Fruit fly (Drosophila melanogaster) whole organism, embryonic: ENCODE measurements around the gene ppk11.

Source experiments
- Adf1 ChIP-seq: fragments of 200-800 bp; sonication (Bioruptor generic); IDR thresholded peaks from 2 replicates; pipeline ENCODE4 v1.3.6; 2022; ENCODE audit warnings: missing biosample characterization, missing genetic modification characterization
- Atf-2 ChIP-seq: fragments of 200-800 bp; sonication (Bioruptor generic); optimal IDR thresholded peaks from 2 replicates; lab custom pipeline; 2016; ENCODE audit warnings: missing biosample characterization, missing genetic modification characterization
- CG11093 ChIP-seq: fragments of 200-800 bp; sonication (Bioruptor generic); IDR thresholded peaks from 3 replicates; pipeline ENCODE4 v1.3.6; 2022; ENCODE audit warnings: missing biosample characterization, missing genetic modification characterization
- CG12071 ChIP-seq: fragments of 200-800 bp; sonication (Bioruptor generic); optimal IDR thresholded peaks from 3 replicates; lab custom pipeline; 2018; ENCODE audit warnings: missing biosample characterization, mild to moderate bottlenecking, missing genetic modification characterization
- CG15601 ChIP-seq: fragments of 200-800 bp; sonication (Bioruptor generic); optimal IDR thresholded peaks from 3 replicates; lab custom pipeline; 2019; ENCODE audit warnings: missing biosample characterization, mild to moderate bottlenecking, missing genetic modification characterization, moderate library complexity
- CG16779 ChIP-seq: fragments of 200-800 bp; sonication (Bioruptor generic); IDR thresholded peaks from 2 replicates; pipeline ENCODE4 v1.3.6; 2022; ENCODE audit warnings: missing biosample characterization, missing genetic modification characterization
- CG1832 ChIP-seq: fragments of 200-800 bp; sonication (Bioruptor generic); optimal IDR thresholded peaks from 2 replicates; lab custom pipeline; 2017; ENCODE audit warnings: missing biosample characterization, mild to moderate bottlenecking, missing genetic modification characterization, inconsistent platforms
- CG34376 ChIP-seq: fragments of 200-800 bp; sonication (Bioruptor generic); optimal IDR thresholded peaks from 2 replicates; lab custom pipeline; 2018; ENCODE audit warnings: missing biosample characterization, mild to moderate bottlenecking, missing genetic modification characterization
- CG34422 ChIP-seq: fragments of 200-800 bp; sonication (Bioruptor generic); IDR thresholded peaks from 3 replicates; pipeline ENCODE4 v1.3.6; 2022; ENCODE audit warnings: missing biosample characterization, missing genetic modification characterization
- CG4404 ChIP-seq: fragments of 200-800 bp; sonication (Bioruptor generic); IDR thresholded peaks from 2 replicates; pipeline ENCODE4 v1.3.6; 2022; ENCODE audit warnings: missing biosample characterization, missing genetic modification characterization
- CG6175 ChIP-seq: fragments of 200-800 bp; sonication (Bioruptor generic); IDR thresholded peaks from 3 replicates; pipeline ENCODE4 v1.3.6; 2022; ENCODE audit warnings: missing biosample characterization, missing genetic modification characterization
- CG6813 ChIP-seq: fragments of 200-800 bp; sonication (Bioruptor generic); optimal IDR thresholded peaks from 2 replicates; lab custom pipeline; 2017; ENCODE audit warnings: missing biosample characterization, missing genetic modification characterization, mild to moderate bottlenecking, moderate library complexity, missing genetic modification reagents
- CG7556 ChIP-seq: fragments of 200-800 bp; sonication (Bioruptor generic); optimal IDR thresholded peaks from 2 replicates; lab custom pipeline; 2017; ENCODE audit warnings: missing biosample characterization, mild to moderate bottlenecking, missing genetic modification characterization
- CG7839 ChIP-seq: fragments of 200-800 bp; sonication (Bioruptor generic); optimal IDR thresholded peaks from 3 replicates; lab custom pipeline; 2018; ENCODE audit warnings: missing biosample characterization, mild to moderate bottlenecking, missing genetic modification characterization, moderate library complexity
- CG8944 ChIP-seq: fragments of 200-800 bp; sonication (Bioruptor generic); optimal IDR thresholded peaks from 3 replicates; lab custom pipeline; 2016; ENCODE audit warnings: missing biosample characterization, missing genetic modification characterization
- D ChIP-seq, 2 experiments: fragments of 200-800 bp in 1 of 2; fragments of >200 bp in 1 of 2; sonication (Bioruptor generic) in 1 of 2; optimal IDR thresholded peaks; 2 replicates in 1 of 2; 3 replicates in 1 of 2; lab custom pipeline; 2017; ENCODE audit warnings: mild to moderate bottlenecking in 1 of 2, missing biosample characterization in 1 of 2, missing genetic modification characterization in 1 of 2, missing genetic modification reagents in 1 of 2
- D19B ChIP-seq: fragments of 200-800 bp; sonication (Bioruptor generic); optimal IDR thresholded peaks from 2 replicates; lab custom pipeline; 2017; ENCODE audit warnings: missing biosample characterization, mild to moderate bottlenecking, missing genetic modification characterization
- Dad ChIP-seq: fragments of 200-800 bp; sonication (Bioruptor generic); optimal IDR thresholded peaks from 3 replicates; lab custom pipeline; 2016; ENCODE audit warnings: missing biosample characterization, missing genetic modification characterization
- Hand ChIP-seq: fragments of 200-800 bp; sonication (Bioruptor generic); optimal IDR thresholded peaks from 2 replicates; lab custom pipeline; 2017; ENCODE audit warnings: mild to moderate bottlenecking, missing biosample characterization, missing genetic modification reagents, missing genetic modification characterization
- Hmr ChIP-seq: fragments of 200-800 bp; sonication (Bioruptor generic); optimal IDR thresholded peaks from 3 replicates; lab custom pipeline; 2017; ENCODE audit warnings: mild to moderate bottlenecking, missing biosample characterization, missing genetic modification reagents, missing genetic modification characterization
- Hr51 ChIP-seq, 2 experiments: fragments of 200-800 bp; sonication (Bioruptor generic); optimal IDR thresholded peaks; 2 replicates in 1 of 2; 3 replicates in 1 of 2; lab custom pipeline; 2016 to 2018; ENCODE audit warnings: missing biosample characterization in 2 of 2, missing genetic modification characterization in 2 of 2, mild to moderate bottlenecking in 1 of 2, moderate library complexity in 1 of 2
- Kr ChIP-seq: fragments of 200-800 bp; sonication (Bioruptor generic); optimal IDR thresholded peaks from 2 replicates; lab custom pipeline; 2017; ENCODE audit warnings: missing biosample characterization, mild to moderate bottlenecking, missing genetic modification characterization
- NC2β ChIP-seq: fragments of 200-800 bp; sonication (Bioruptor generic); optimal IDR thresholded peaks from 2 replicates; lab custom pipeline; 2016; ENCODE audit warnings: missing biosample characterization, missing genetic modification characterization
- Nf-YB ChIP-seq: fragments of 200-800 bp; sonication (Bioruptor generic); optimal IDR thresholded peaks from 3 replicates; lab custom pipeline; 2019; ENCODE audit warnings: missing biosample characterization, mild to moderate bottlenecking, missing genetic modification characterization, moderate library complexity
- Ssrp ChIP-seq: fragments of 200-800 bp; sonication (Bioruptor generic); optimal IDR thresholded peaks from 2 replicates; lab custom pipeline; 2018; ENCODE audit warnings: missing biosample characterization, mild to moderate bottlenecking, missing genetic modification characterization, moderate library complexity
- Xbp1 ChIP-seq: fragments of 200-800 bp; sonication (Bioruptor generic); optimal IDR thresholded peaks from 3 replicates; lab custom pipeline; 2016; ENCODE audit warnings: missing biosample characterization, mild to moderate bottlenecking, missing genetic modification characterization
- YL-1 ChIP-seq: fragments of 200-800 bp; sonication (Bioruptor generic); optimal IDR thresholded peaks from 3 replicates; lab custom pipeline; 2017; ENCODE audit warnings: missing biosample characterization, mild to moderate bottlenecking, missing genetic modification characterization
- ab ChIP-seq: fragments of 200-800 bp; sonication (Bioruptor generic); optimal IDR thresholded peaks from 2 replicates; lab custom pipeline; 2016; ENCODE audit warnings: missing biosample characterization, missing genetic modification characterization
- bsh ChIP-seq, 2 experiments: fragments of 200-800 bp; sonication (Bioruptor generic); optimal IDR thresholded peaks; 2 replicates each; lab custom pipeline; 2017 to 2018; ENCODE audit warnings: mild to moderate bottlenecking in 2 of 2, missing biosample characterization in 2 of 2, missing genetic modification characterization in 2 of 2, moderate library complexity in 1 of 2
- cad ChIP-seq: fragments of >200 bp; optimal IDR thresholded peaks from 2 replicates; lab custom pipeline; 2017; ENCODE audit warnings: missing biosample characterization, missing genetic modification characterization
- crol ChIP-seq: fragments of 200-800 bp; sonication (Bioruptor generic); IDR thresholded peaks from 2 replicates; pipeline ENCODE4 v1.3.6; 2022; ENCODE audit warnings: missing biosample characterization, missing genetic modification characterization
- cwo ChIP-seq: fragments of 200-800 bp; sonication (Bioruptor generic); optimal IDR thresholded peaks from 3 replicates; lab custom pipeline; 2017; ENCODE audit warnings: missing biosample characterization, missing genetic modification characterization, mild to moderate bottlenecking, moderate library complexity, missing genetic modification reagents
- ems ChIP-seq: fragments of 200-800 bp; sonication (Bioruptor generic); optimal IDR thresholded peaks from 3 replicates; lab custom pipeline; 2016; ENCODE audit warnings: missing biosample characterization, missing genetic modification characterization
- fu2 ChIP-seq: fragments of 200-800 bp; sonication (Bioruptor generic); optimal IDR thresholded peaks from 2 replicates; lab custom pipeline; 2016; ENCODE audit warnings: missing biosample characterization, missing genetic modification characterization
- gfzf ChIP-seq: fragments of 200-800 bp; sonication (Bioruptor generic); optimal IDR thresholded peaks from 2 replicates; lab custom pipeline; 2016; ENCODE audit warnings: missing biosample characterization, mild to moderate bottlenecking, missing genetic modification characterization, moderate library complexity
- her ChIP-seq: fragments of 200-800 bp; sonication (Bioruptor generic); optimal IDR thresholded peaks from 2 replicates; lab custom pipeline; 2016; ENCODE audit warnings: missing biosample characterization, missing genetic modification characterization
- jigr1 ChIP-seq: fragments of 200-800 bp; sonication (Bioruptor generic); IDR thresholded peaks from 3 replicates; pipeline ENCODE4 v1.3.6; 2022; ENCODE audit warnings: missing biosample characterization, missing genetic modification characterization
- maf-S ChIP-seq: fragments of 200-800 bp; sonication (Bioruptor generic); optimal IDR thresholded peaks from 2 replicates; lab custom pipeline; 2016; ENCODE audit warnings: missing biosample characterization, missing genetic modification characterization
- nom ChIP-seq: fragments of 200-800 bp; sonication (Bioruptor generic); optimal IDR thresholded peaks from 2 replicates; lab custom pipeline; 2017; ENCODE audit warnings: missing biosample characterization, missing genetic modification characterization, mild to moderate bottlenecking, moderate library complexity, missing genetic modification reagents
- otp ChIP-seq: fragments of 200-800 bp; sonication (Bioruptor generic); IDR thresholded peaks from 3 replicates; pipeline ENCODE4, ENCODE4 v1.3.6; 2022; ENCODE audit warnings: missing biosample characterization, missing genetic modification characterization
- pho ChIP-seq: fragments of 200-800 bp; sonication (Bioruptor generic); optimal IDR thresholded peaks from 2 replicates; lab custom pipeline; 2016; ENCODE audit warnings: missing biosample characterization, missing genetic modification characterization
- pnt ChIP-seq: fragments of 200-800 bp; sonication (Bioruptor generic); optimal IDR thresholded peaks from 3 replicates; lab custom pipeline; 2016; ENCODE audit warnings: missing biosample characterization, missing genetic modification characterization
- psq ChIP-seq: fragments of 200-800 bp; sonication (Bioruptor generic); optimal IDR thresholded peaks from 2 replicates; lab custom pipeline; 2017; ENCODE audit warnings: missing biosample characterization, missing genetic modification characterization
- schlank ChIP-seq: fragments of 200-800 bp; sonication (Bioruptor generic); optimal IDR thresholded peaks from 2 replicates; lab custom pipeline; 2018; ENCODE audit warnings: missing biosample characterization, mild to moderate bottlenecking, missing genetic modification characterization
- sd ChIP-seq: fragments of 200-800 bp; sonication (Bioruptor generic); optimal IDR thresholded peaks from 3 replicates; lab custom pipeline; 2018; ENCODE audit warnings: missing biosample characterization, mild to moderate bottlenecking, missing genetic modification characterization, moderate library complexity
- slp2 ChIP-seq: fragments of 200-800 bp; sonication (Bioruptor generic); optimal IDR thresholded peaks from 2 replicates; lab custom pipeline; 2016; ENCODE audit warnings: missing biosample characterization, missing genetic modification characterization
- tgo ChIP-seq: fragments of 200-800 bp; sonication (Bioruptor generic); IDR thresholded peaks from 3 replicates; pipeline ENCODE4 v1.3.6; 2022; ENCODE audit warnings: missing biosample characterization, missing genetic modification characterization
- usp ChIP-seq: fragments of >200 bp; optimal IDR thresholded peaks from 2 replicates; lab custom pipeline; 2017; ENCODE audit warnings: missing biosample characterization, missing genetic modification characterization
- vnd ChIP-seq: fragments of 200-800 bp; sonication (Bioruptor generic); IDR thresholded peaks from 3 replicates; pipeline ENCODE4 v1.3.6; 2022; ENCODE audit warnings: missing biosample characterization, missing genetic modification characterization; ENCODE audit not compliant: partially characterized antibody
- zf30C ChIP-seq: fragments of 200-800 bp; sonication (Bioruptor generic); optimal IDR thresholded peaks from 3 replicates; lab custom pipeline; 2018; ENCODE audit warnings: missing biosample characterization, mild to moderate bottlenecking, missing genetic modification characterization

Gene ppk11

DNA sequence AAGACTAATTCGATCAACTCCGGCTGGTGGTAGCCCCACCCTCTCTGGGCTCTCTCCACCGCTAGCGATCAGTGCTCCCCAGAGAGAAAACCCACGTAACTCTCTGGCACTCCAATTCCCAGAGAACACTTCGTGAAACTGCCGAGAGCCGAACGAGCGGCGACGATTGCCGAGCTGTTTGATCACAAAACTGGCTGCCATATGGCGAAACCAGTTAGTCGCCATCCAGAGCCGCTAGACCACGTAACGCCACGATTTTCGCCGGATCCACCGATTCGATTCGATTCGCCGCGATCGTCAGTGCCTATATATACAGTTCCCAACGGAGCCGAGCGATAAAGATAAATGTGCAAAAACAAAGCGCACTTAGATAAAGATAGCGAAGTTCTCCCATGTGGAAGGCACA, 7.3 kb upstream of the ppk11 start, which contains the start of gene IP3K1 (continued):
- TF ChIP-seq vnd (GFP tag; lab: Robert Waterston, UW) (no peak), CG4404 (GFP tag; lab: Robert Waterston, UW) (no peak), CG6813 (GFP tag; lab: Kevin White, UChicago) (peak; percentile 27), sd (tag; lab: Kevin White, UChicago) (peak; percentile 53), otp (peak; percentile 57; the same call in 1 of the 3 replicates), fu2 (GFP tag; lab: Kevin White, UChicago) (no peak), maf-S (GFP tag; lab: Kevin White, UChicago) (peak; percentile 16), psq (GFP tag; lab: Kevin White, UChicago) (no peak), Hand (peak; percentile 61), pho (GFP tag; lab: Kevin White, UChicago) (no peak), Ssrp (tag; lab: Kevin White, UChicago) (no peak), Xbp1 (GFP tag; lab: Kevin White, UChicago) (peak; percentile 29), CG12071 (GFP tag; lab: Kevin White, UChicago) (peak; percentile 63), ab (no peak), CG1832 (GFP tag; lab: Kevin White, UChicago) (no peak), cwo (GFP tag; lab: Kevin White, UChicago) (peak; percentile 50), usp (GFP tag; lab: Kevin White, UChicago) (no peak), pnt (GFP tag; lab: Kevin White, UChicago) (no peak), zf30C (no peak), tgo (GFP tag; lab: Robert Waterston, UW) (no peak; the same call in 2 of the 3 replicates), CG34422 (GFP tag; lab: Robert Waterston, UW) (peak; percentile 65; the same call in 1 of the 3 replicates), nom (GFP tag; lab: Kevin White, UChicago) (peak; percentile 85), CG8944 (GFP tag; lab: Kevin White, UChicago) (no peak), her (peak; percentile 61), bsh (GFP tag; optimal IDR thresholded peaks at IDR 0.05; lab: Kevin White, UChicago) (peak in 1 of 2 experiments; percentile 25), CG15601 (tag; lab: Kevin White, UChicago) (peak; percentile 39), CG7839 (tag; lab: Kevin White, UChicago) (peak; percentile 17), Atf-2 (no peak), D19B (GFP tag; lab: Kevin White, UChicago) (no peak), CG11093 (GFP tag; lab: Robert Waterston, UW) (no peak), jigr1 (GFP tag; lab: Robert Waterston, UW) (no peak), NC2β (GFP tag; lab: Kevin White, UChicago) (peak; percentile 16), D (optimal IDR thresholded peaks at IDR 0.05; lab: Kevin White, UChicago) (no peak), D (GFP tag; optimal IDR thresholded peaks at IDR 0.05; lab: Kevin White, UChicago) (no peak), CG6175 (0 out of 3 replicates have a peak, but pooled peaks have one; percentile 45), Nf-YB (GFP tag; lab: Kevin White, UChicago) (no peak), CG34376 (GFP tag; lab: Kevin White, UChicago) (peak; percentile 87), YL-1 (GFP tag; lab: Kevin White, UChicago) (peak; percentile 10), Hmr (GFP tag; lab: Kevin White, UChicago) (peak; percentile 51), Hr51 (GFP tag; optimal IDR thresholded peaks at IDR 0.05; lab: Kevin White, UChicago) (no peak), Dad (peak; percentile 26), cad (GFP tag; lab: Kevin White, UChicago) (no peak), CG7556 (GFP tag; lab: Kevin White, UChicago) (no peak), schlank (tag; lab: Kevin White, UChicago) (no peak), ems (GFP tag; lab: Kevin White, UChicago) (no peak), slp2 (no peak), gfzf (GFP tag; lab: Kevin White, UChicago) (no peak), Adf1 (GFP tag; lab: Robert Waterston, UW) (peak; percentile 45; the same call in 1 of the 2 replicates), CG16779 (GFP tag; lab: Robert Waterston, UW) (peak; percentile 48; the same call in 1 of the 2 replicates), crol (GFP tag; lab: Robert Waterston, UW) (0 out of 2 replicates have a peak, but pooled peaks have one; percentile 10), Kr (no peak)
